Worm (Caenorhabditis elegans) whole organism, L3 larva: ENCODE data around the gene mog-4.

Experiments
- ZK546.5 ChIP-seq: sonication (generic microtip); optimal IDR thresholded peaks from 2 replicates; lab custom pipeline; 2017; ENCODE audit warnings: missing biosample characterization, missing genetic modification characterization
- ama-1 ChIP-seq: fragments of 150-350 bp; optimal IDR thresholded peaks from 2 replicates; lab custom pipeline; 2018
- ceh-28 ChIP-seq: fragments of 150-350 bp; optimal IDR thresholded peaks from 2 replicates; lab custom pipeline; 2014; ENCODE audit warnings: missing biosample characterization, missing genetic modification reagents, missing genetic modification characterization
- elt-2 ChIP-seq: sonication (generic microtip); optimal IDR thresholded peaks from 2 replicates; lab custom pipeline; 2016; ENCODE audit warnings: missing genetic modification reagents, mild to moderate bottlenecking, missing genetic modification characterization, missing compliant biosample characterization
- lin-39 ChIP-seq: fragments of 150-350 bp; optimal IDR thresholded peaks from 2 replicates; lab custom pipeline; 2018; ENCODE audit warnings: missing biosample characterization, missing genetic modification reagents, missing genetic modification characterization
- lsy-12 ChIP-seq: sonication (generic microtip); optimal IDR thresholded peaks from 2 replicates; lab custom pipeline; 2016; ENCODE audit warnings: mild to moderate bottlenecking, missing genetic modification characterization, missing compliant biosample characterization
- nhr-12 ChIP-seq: fragments of 150-350 bp; optimal IDR thresholded peaks from 2 replicates; lab custom pipeline; 2014; ENCODE audit warnings: missing biosample characterization, missing genetic modification characterization
- snpc-4 ChIP-seq: fragments of 150-350 bp; optimal IDR thresholded peaks from 2 replicates; lab custom pipeline; 2014; ENCODE audit warnings: missing biosample characterization, missing genetic modification characterization
- unc-39 ChIP-seq: sonication (generic microtip); optimal IDR thresholded peaks from 4 replicates; lab custom pipeline; 2017; ENCODE audit warnings: missing biosample characterization, missing genetic modification characterization
- zag-1 ChIP-seq: fragments of 150-350 bp; optimal IDR thresholded peaks from 2 replicates; lab custom pipeline; 2014; ENCODE audit warnings: missing biosample characterization, missing genetic modification characterization

ce11 chrII:14573315-14573714 lies 11.9 kb upstream of the mog-4 start, which contains the start of gene madf-5:
- TF ChIP-seq lsy-12 (tag; lab: Kevin White, UChicago), result no peak
- TF ChIP-seq snpc-4 (tag; lab: Kevin White, UChicago), result no peak
- TF ChIP-seq ceh-28 (tag; lab: Kevin White, UChicago), result no peak
- no peak for TF ChIP-seq zag-1 (tag; lab: Kevin White, UChicago)
- no peak for TF ChIP-seq elt-2 (tag; lab: Kevin White, UChicago)
- TF ChIP-seq nhr-12 (tag; lab: Kevin White, UChicago), result no peak
- no peak for TF ChIP-seq lin-39 (tag; lab: Kevin White, UChicago)
- TF ChIP-seq ZK546.5 (tag; lab: Kevin White, UChicago), result no peak
- TF ChIP-seq unc-39 (tag; lab: Kevin White, UChicago), result no peak
- TF ChIP-seq ama-1, result no peak
